Worm (Caenorhabditis elegans) whole organism, L4/young adult: Measurements from ENCODE around the gene D2062.4.

ENCODE experiments used
- W03F9.2 ChIP-seq: fragments of 150-350 bp; optimal IDR thresholded peaks from 2 replicates; lab custom pipeline; 2014; ENCODE audit warnings: missing biosample characterization, missing genetic modification characterization
- dao-5 ChIP-seq: sonication (generic microtip); optimal IDR thresholded peaks from 2 replicates; lab custom pipeline; 2016; ENCODE audit warnings: missing genotype, missing genetic modification characterization, moderate library complexity, missing compliant biosample characterization
- him-1 ChIP-seq: sonication (generic microtip); optimal IDR thresholded peaks from 2 replicates; lab custom pipeline; 2016; ENCODE audit warnings: missing genotype, missing genetic modification reagents, missing genetic modification characterization, missing compliant biosample characterization

ce11 chrII:2649015-2649414 is 25.8 kb downstream of the D2062.4 start:
- no peak for TF ChIP-seq W03F9.2 (tag; lab: Kevin White, UChicago)
- TF ChIP-seq him-1 (tag; lab: Kevin White, UChicago), result no peak
- TF ChIP-seq dao-5 (tag; lab: Kevin White, UChicago), result no peak
